Worm (Caenorhabditis elegans): ENCODE data around the gene jmjd-1.2.

DNA sequence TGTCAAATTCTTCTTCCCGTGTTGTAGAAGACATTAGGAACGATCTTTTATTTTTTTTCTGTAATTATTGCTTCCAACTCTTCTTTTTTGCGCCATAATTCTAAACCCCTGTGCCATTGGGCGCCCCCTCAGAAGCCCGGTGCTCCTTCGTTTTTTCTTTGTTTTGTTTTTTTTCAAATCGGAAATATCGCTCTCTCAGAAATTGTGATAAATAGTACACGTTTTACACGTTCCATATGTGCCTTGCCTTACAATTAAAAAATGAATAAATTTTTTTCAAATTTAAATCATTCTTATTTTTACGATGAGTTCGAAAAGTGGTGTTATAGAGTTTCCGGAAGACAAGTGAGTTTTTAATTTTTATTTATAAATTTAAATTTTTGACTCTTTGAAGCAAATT, 11.3 kb upstream of the jmjd-1.2 start, which contains the start of gene F29B9.7:
- no peak for TF ChIP-seq pha-4 (tag; optimal IDR thresholded peaks at IDR 0.05)
- no peak for TF ChIP-seq nhr-11 (tag; optimal IDR thresholded peaks at IDR 0.05)
- TF ChIP-seq zag-1 (tag; optimal IDR thresholded peaks at IDR 0.05) = no peak
- no peak for TF ChIP-seq nhr-23 (tag; optimal IDR thresholded peaks at IDR 0.05)
- no peak for TF ChIP-seq ztf-11 (tag; optimal IDR thresholded peaks at IDR 0.05)
- no peak for TF ChIP-seq daf-12 (tag; optimal IDR thresholded peaks at IDR 0.05)
- TF ChIP-seq elt-1 (tag; optimal IDR thresholded peaks at IDR 0.05) = no peak
- no peak for TF ChIP-seq eor-1 (tag; optimal IDR thresholded peaks at IDR 0.05)
- no peak for TF ChIP-seq fkh-10 (GFP tag; optimal IDR thresholded peaks at IDR 0.05)
- TF ChIP-seq sea-2 (GFP tag; optimal IDR thresholded peaks at IDR 0.05) = no peak
- TF ChIP-seq jun-1 (tag; optimal IDR thresholded peaks at IDR 0.05) = no peak
- TF ChIP-seq ceh-16 (tag; optimal IDR thresholded peaks at IDR 0.05) = no peak
- TF ChIP-seq skn-1 (tag; optimal IDR thresholded peaks at IDR 0.05) = no peak
- TF ChIP-seq nhr-25 (tag; optimal IDR thresholded peaks at IDR 0.05) = no peak
